Fruit fly (Drosophila melanogaster) Kc167 (cell line): Measurements from ENCODE around the gene CG7706.

Source experiments
- Myc ChIP-seq: fragments of >200 bp; optimal IDR thresholded peaks from 2 replicates; lab custom pipeline; 2017; ENCODE audit warnings: missing external identifiers
- Sin3A ChIP-seq: fragments of >200 bp; optimal IDR thresholded peaks from 2 replicates; lab custom pipeline; 2018; ENCODE audit warnings: missing external identifiers
- h ChIP-seq: fragments of >200 bp; optimal IDR thresholded peaks from 3 replicates; lab custom pipeline; 2018; ENCODE audit warnings: missing external identifiers
- insv ChIP-seq: fragments of >200 bp; optimal IDR thresholded peaks from 3 replicates; lab custom pipeline; 2018; ENCODE audit warnings: missing external identifiers
- psq ChIP-seq: fragments of >200 bp; optimal IDR thresholded peaks from 2 replicates; lab custom pipeline; 2017; ENCODE audit warnings: missing external identifiers

DNA sequence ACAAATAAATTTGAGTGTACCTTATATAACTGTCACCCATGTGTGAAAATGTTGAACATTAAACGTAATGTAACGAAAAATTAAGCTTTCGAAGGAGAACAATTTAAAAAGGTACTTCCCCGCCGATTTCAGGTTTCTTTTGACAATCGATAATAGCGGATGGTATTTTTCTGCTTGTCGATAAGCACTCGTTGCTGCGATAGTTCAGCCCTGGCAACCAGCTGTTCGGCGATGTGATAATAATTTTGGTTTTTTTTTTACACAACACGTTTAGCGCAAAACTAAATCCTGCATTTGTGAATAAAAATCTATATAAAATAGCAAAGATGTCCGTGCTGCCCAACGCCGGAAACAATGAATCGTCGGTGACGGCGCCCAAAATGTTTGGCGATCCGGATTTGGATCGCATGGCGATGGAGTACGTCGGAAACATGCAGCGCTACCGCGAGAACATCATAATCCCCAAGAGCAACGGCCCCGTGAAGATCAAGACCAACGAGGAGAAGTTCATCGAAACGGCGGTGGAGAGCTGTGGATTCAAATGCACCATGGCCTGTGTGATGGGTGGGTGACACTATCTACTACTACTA, 9.9 kb upstream of the CG7706 start, which contains the start of gene CG31229:
- TF ChIP-seq insv (no peak), Myc (no peak), Sin3A (lab: Kevin White, UChicago) (no peak), h (lab: Kevin White, UChicago) (no peak), psq (lab: Kevin White, UChicago) (no peak)
